Worm (Caenorhabditis elegans): Measurements from ENCODE around the gene K02E7.12.

ce11 chrII:1104409-1104808, 33.4 kb downstream of the K02E7.12 start, which contains the start of gene T13B5.9:
- TF ChIP-seq dmd-4 (tag; optimal IDR thresholded peaks at IDR 0.05) (no peak), skn-1 (tag; optimal IDR thresholded peaks at IDR 0.05) (no peak), elt-3 (tag; optimal IDR thresholded peaks at IDR 0.05) (no peak), ama-1 (optimal IDR thresholded peaks at IDR 0.05) (no peak), nhr-25 (tag; optimal IDR thresholded peaks at IDR 0.05) (no peak), nhr-10 (tag; optimal IDR thresholded peaks at IDR 0.05) (no peak), elt-1 (tag; optimal IDR thresholded peaks at IDR 0.05) (no peak)

Data from whole organism, L2 larva.